Worm (Caenorhabditis elegans) whole organism, L3 larva: Measurements from ENCODE around the gene hsp-6.

ENCODE experiments used
- ceh-82 ChIP-seq: fragments of 150-350 bp; optimal IDR thresholded peaks from 2 replicates; lab custom pipeline; 2014; ENCODE audit warnings: missing biosample characterization, missing genetic modification characterization
- nhr-11 ChIP-seq: fragments of 150-350 bp; optimal IDR thresholded peaks from 2 replicates; lab custom pipeline; 2014; ENCODE audit warnings: missing biosample characterization, missing genetic modification characterization
- pqm-1 ChIP-seq: fragments of 150-350 bp; optimal IDR thresholded peaks from 2 replicates; lab custom pipeline; 2017; ENCODE audit warnings: missing biosample characterization, missing genetic modification characterization, inconsistent platforms
- snpc-4 ChIP-seq: fragments of 150-350 bp; optimal IDR thresholded peaks from 2 replicates; lab custom pipeline; 2014; ENCODE audit warnings: missing biosample characterization, missing genetic modification characterization
- unc-39 ChIP-seq: sonication (generic microtip); optimal IDR thresholded peaks from 4 replicates; lab custom pipeline; 2017; ENCODE audit warnings: missing biosample characterization, missing genetic modification characterization
- zag-1 ChIP-seq: fragments of 150-350 bp; optimal IDR thresholded peaks from 2 replicates; lab custom pipeline; 2014; ENCODE audit warnings: missing biosample characterization, missing genetic modification characterization

DNA sequence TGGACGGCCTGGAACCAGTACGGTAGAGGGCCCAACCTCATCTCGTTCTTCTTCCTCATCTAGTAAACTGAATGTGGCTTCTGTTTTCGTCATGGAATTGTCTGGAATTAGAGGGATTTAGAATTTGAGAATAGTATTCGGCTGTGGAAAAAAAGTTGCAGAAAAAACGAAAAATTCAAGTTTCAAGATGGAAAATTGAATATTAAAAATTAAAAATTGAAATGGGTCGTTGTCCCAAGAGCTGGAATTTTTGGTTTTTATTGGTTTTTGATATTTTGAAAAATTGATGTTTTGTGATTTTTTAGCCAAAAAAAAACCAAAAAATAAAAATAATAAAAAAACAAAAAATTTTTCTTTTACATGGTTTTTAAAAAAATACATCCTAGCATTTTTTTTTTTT lies 20.7 kb downstream of the hsp-6 start, which contains the start of gene R02F11.3:
- no peak for TF ChIP-seq pqm-1 (tag; lab: Kevin White, UChicago)
- no peak for TF ChIP-seq zag-1 (tag; lab: Kevin White, UChicago)
- no peak for TF ChIP-seq unc-39
- no peak for TF ChIP-seq nhr-11 (tag; lab: Kevin White, UChicago)
- no peak for TF ChIP-seq snpc-4 (tag; lab: Kevin White, UChicago)
- no peak for TF ChIP-seq ceh-82 (tag; lab: Kevin White, UChicago)
